Fruit fly (Drosophila melanogaster) whole organism, adult: ENCODE measurements around the gene Dab.

Experiments
- CG11617 ChIP-seq: fragments of 200-800 bp; sonication (Bioruptor generic); optimal IDR thresholded peaks from 2 replicates; lab custom pipeline; 2017; ENCODE audit warnings: mild to moderate bottlenecking, missing biosample characterization, missing genetic modification reagents, missing genetic modification characterization
- CG12768 ChIP-seq: fragments of 200-800 bp; sonication (Bioruptor generic); optimal IDR thresholded peaks from 2 replicates; lab custom pipeline; 2017; ENCODE audit warnings: missing biosample characterization, missing genetic modification characterization, mild to moderate bottlenecking, moderate library complexity, missing genetic modification reagents
- CG14711 ChIP-seq: fragments of 200-800 bp; sonication (Bioruptor generic); optimal IDR thresholded peaks from 2 replicates; lab custom pipeline; 2018; ENCODE audit warnings: missing biosample characterization, mild to moderate bottlenecking, missing genetic modification characterization, moderate library complexity
- CG1620 ChIP-seq: fragments of 200-800 bp; sonication (Bioruptor generic); optimal IDR thresholded peaks from 2 replicates; lab custom pipeline; 2016; ENCODE audit warnings: missing biosample characterization, missing genetic modification characterization
- CG33017 ChIP-seq: fragments of 200-800 bp; sonication (Bioruptor generic); optimal IDR thresholded peaks from 2 replicates; lab custom pipeline; 2018; ENCODE audit warnings: missing biosample characterization, mild to moderate bottlenecking, missing genetic modification characterization, moderate library complexity
- CG5204 ChIP-seq: fragments of 200-800 bp; sonication (Bioruptor generic); optimal IDR thresholded peaks from 2 replicates; lab custom pipeline; 2016; ENCODE audit warnings: missing biosample characterization, missing genetic modification characterization
- CG7045 ChIP-seq: fragments of 200-800 bp; sonication (Bioruptor generic); optimal IDR thresholded peaks from 2 replicates; lab custom pipeline; 2017; ENCODE audit warnings: missing biosample characterization, mild to moderate bottlenecking, missing genetic modification characterization
- CG7101 ChIP-seq: fragments of 200-800 bp; sonication (Bioruptor generic); optimal IDR thresholded peaks from 2 replicates; lab custom pipeline; 2018; ENCODE audit warnings: missing biosample characterization, mild to moderate bottlenecking, missing genetic modification characterization, moderate library complexity
- Clk ChIP-seq: fragments of 200-800 bp; sonication (Bioruptor generic); optimal IDR thresholded peaks from 2 replicates; lab custom pipeline; 2017; ENCODE audit warnings: missing biosample characterization, missing genetic modification characterization
- Crg-1 ChIP-seq: fragments of 200-800 bp; sonication (Bioruptor generic); optimal IDR thresholded peaks from 2 replicates; lab custom pipeline; 2016; ENCODE audit warnings: missing biosample characterization, missing genetic modification characterization
- Hr96 ChIP-seq: fragments of 200-800 bp; sonication (Bioruptor generic); optimal IDR thresholded peaks from 2 replicates; lab custom pipeline; 2016; ENCODE audit warnings: missing biosample characterization, missing genetic modification characterization
- Mnt ChIP-seq: fragments of 200-800 bp; sonication (Bioruptor generic); optimal IDR thresholded peaks from 2 replicates; lab custom pipeline; 2016; ENCODE audit warnings: missing biosample characterization, mild to moderate bottlenecking, missing genetic modification characterization
- bab1 ChIP-seq: fragments of 200-800 bp; sonication (Bioruptor generic); optimal IDR thresholded peaks from 3 replicates; lab custom pipeline; 2019; ENCODE audit warnings: missing biosample characterization, mild to moderate bottlenecking, missing genetic modification characterization, moderate library complexity
- cic ChIP-seq: fragments of 200-800 bp; sonication (Bioruptor generic); optimal IDR thresholded peaks from 2 replicates; lab custom pipeline; 2017; ENCODE audit warnings: missing biosample characterization, mild to moderate bottlenecking, missing genetic modification characterization, moderate library complexity
- cnc ChIP-seq, 2 experiments: fragments of >200 bp; optimal IDR thresholded peaks; 2 replicates each; lab custom pipeline; 2017
- kay ChIP-seq: fragments of 200-800 bp; sonication (Bioruptor generic); peaks from one replicate; lab custom pipeline; 2016; ENCODE audit warnings: missing biosample characterization, missing genetic modification characterization, borderline replicate concordance
- ovo ChIP-seq: fragments of 200-800 bp; sonication (Bioruptor generic); optimal IDR thresholded peaks from 2 replicates; lab custom pipeline; 2016; ENCODE audit warnings: missing biosample characterization, missing genetic modification characterization
- pad ChIP-seq: fragments of 200-800 bp; sonication (Bioruptor generic); optimal IDR thresholded peaks from 3 replicates; lab custom pipeline; 2017; ENCODE audit warnings: missing biosample characterization, missing genetic modification characterization, mild to moderate bottlenecking, moderate library complexity, missing genetic modification reagents
- tj ChIP-seq: fragments of 200-800 bp; sonication (Bioruptor generic); optimal IDR thresholded peaks from 3 replicates; lab custom pipeline; 2017; ENCODE audit warnings: missing biosample characterization, mild to moderate bottlenecking, missing genetic modification characterization, moderate library complexity
- toe ChIP-seq: fragments of 200-800 bp; sonication (Bioruptor generic); optimal IDR thresholded peaks from 2 replicates; lab custom pipeline; 2016; ENCODE audit warnings: missing biosample characterization, missing genetic modification characterization

The Dab gene

DNA sequence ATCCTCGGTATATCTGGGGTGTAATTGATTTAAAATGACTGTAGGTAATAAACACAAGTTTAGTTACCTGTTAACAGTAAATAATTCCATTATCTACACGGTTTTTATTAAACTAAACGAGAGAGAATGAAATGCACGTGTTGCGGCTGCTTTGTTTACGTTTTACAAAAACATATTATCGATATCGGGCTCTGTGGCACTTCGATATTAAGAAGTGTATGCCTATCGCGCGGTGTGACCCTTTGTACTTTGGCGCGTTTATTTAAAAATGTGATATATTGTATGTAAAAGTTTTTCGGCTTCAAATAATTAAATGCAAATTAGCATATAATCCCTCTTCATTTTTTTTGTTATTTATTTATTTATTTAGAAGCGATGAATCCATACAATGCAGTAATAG is 18.7 kb downstream of the Dab start, which contains the start of gene Dbp73D:
Gene Dbp73D, minus strand, starts transcription at position 174 of the 400 bp plus-strand sequence.
- TF ChIP-seq Mnt (GFP tag; lab: Kevin White, UChicago) (peak; percentile 98), cic (no peak), bab1 (GFP tag; lab: Kevin White, UChicago) (peak; percentile 29), kay (peak; percentile 25)

DNA sequence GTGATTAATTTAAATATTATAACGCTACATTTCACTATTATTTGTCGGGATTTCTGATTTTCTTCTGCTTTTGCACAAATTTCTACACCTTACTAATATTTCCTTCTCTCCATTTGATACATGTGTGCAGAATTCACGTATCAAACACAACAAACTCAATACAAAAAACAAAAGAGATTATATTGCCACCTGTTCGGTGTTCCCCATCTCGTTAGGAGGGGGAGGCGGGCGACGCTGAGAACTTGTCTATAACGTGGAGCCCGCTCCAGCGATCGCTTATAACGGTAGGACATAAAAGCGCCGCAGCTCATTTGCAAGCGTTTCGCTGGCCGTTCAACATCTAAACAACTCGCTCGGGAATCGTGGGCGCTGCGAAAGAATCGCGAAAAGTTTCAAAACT is 21.3 kb downstream of the Dab start, which contains the start of gene CG9701:
Gene CG9701, plus strand, starts transcription at position 301 of the 400 bp plus-strand sequence.
- TF ChIP-seq kay: peak; percentile 35
- TF ChIP-seq toe (GFP tag; lab: Kevin White, UChicago): no peak

DNA sequence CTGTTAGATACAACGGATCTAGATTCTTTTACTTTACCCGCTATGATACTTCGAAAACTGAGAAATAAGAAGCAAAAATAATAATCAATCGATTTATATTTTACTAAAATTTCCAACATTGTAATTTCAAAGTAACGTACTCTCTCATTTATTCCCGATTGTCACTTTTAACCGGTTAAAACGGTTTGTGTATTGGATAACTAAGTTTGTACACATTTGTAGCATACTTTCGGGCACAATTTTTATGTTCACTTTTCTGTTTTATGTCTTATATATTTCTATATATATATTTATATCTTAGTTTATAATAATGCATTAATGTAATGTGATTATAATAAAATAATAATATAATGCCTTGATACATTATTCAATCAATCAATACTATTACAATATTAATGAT is 29.7 kb downstream of the Dab start:
- TF ChIP-seq bab1 (GFP tag; lab: Kevin White, UChicago) (no peak), CG7101 (tag; lab: Kevin White, UChicago) (no peak), CG14711 (no peak), toe (GFP tag; lab: Kevin White, UChicago) (no peak)

DNA sequence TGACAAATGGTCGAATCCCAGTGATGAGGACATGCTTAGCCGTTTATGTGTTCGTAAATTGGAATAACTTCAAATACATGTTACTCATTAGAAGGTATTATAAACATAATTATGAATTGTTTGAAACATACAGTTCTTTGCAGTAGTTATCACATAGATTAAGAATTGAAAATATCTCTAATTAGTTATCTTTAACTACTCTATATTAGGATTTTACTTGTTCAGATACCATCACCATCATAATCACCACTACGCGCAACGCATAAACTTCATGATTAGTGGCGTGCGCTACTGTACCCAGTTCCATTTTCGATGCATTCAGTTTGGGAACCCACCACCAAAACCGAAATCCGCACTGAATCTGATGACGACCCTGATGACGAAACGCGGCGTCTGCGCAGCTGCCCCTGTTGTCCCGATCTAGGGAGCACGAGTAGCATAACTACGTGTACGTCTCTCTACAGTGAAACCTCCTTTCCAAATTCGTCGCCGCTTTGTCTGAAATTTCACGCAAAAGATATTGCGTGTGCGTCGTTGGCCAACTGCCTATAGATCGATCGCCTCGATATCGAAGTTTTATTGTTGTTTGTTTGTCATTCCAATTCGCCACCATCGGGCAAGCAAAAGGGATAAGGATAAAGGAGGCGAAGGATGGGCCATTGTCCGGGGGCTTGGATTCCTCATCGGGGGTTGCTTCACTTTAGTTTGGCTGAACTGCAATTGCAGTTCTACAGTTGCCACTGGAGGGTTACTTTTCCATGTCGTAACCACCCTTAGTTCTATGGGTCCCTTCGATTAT is 32.2 kb downstream of the Dab start:
- TF ChIP-seq CG12768 (GFP tag; lab: Kevin White, UChicago): no peak
- no peak for TF ChIP-seq CG33017 (tag; lab: Kevin White, UChicago)
- TF ChIP-seq Mnt (GFP tag; lab: Kevin White, UChicago): no peak
- TF ChIP-seq CG7045 (GFP tag; lab: Kevin White, UChicago): no peak
- no peak for TF ChIP-seq Clk (GFP tag; lab: Kevin White, UChicago)
- TF ChIP-seq kay: no peak
- TF ChIP-seq CG7101 (tag; lab: Kevin White, UChicago): no peak
- TF ChIP-seq cic: no peak
- no peak for TF ChIP-seq CG5204

DNA sequence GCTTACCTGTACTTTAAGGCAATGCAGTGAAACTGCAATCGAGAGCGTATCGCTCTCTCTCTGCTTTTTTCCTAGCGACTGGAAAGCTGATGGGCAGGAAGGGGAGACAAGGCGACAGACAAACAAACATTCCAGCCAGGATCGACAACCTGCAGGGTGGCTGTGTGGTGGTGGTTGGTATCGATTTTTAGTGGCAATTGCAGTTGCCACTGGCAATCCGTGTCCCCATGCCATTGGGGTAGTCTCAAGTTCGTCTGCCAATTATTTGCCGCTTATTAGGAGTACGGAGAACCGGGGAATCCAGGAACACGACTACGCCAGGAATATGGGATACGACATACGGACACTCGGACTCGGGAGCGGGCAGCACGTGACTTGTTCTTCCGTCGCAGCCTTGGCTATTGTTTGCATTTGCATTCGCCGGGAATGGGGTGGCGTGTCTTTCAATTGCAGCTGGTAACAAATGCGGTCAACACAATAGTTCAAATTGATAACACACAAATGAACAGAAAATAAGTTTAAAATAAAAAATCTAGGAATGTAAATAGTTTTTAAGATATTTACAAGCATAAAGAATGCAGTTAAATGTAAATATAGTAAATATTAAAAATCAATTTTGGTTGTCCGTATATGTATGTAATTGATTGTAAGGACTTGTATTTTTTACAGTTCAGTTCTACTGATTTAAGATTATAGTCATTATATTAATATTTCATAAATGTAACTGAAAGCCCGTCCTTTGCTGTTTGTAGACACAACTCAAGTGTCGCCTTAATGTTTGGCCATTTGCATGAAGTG is 34.9 kb downstream of the Dab start:
- TF ChIP-seq bab1 (GFP tag; lab: Kevin White, UChicago) (no peak), Mnt (GFP tag; lab: Kevin White, UChicago) (no peak)

DNA sequence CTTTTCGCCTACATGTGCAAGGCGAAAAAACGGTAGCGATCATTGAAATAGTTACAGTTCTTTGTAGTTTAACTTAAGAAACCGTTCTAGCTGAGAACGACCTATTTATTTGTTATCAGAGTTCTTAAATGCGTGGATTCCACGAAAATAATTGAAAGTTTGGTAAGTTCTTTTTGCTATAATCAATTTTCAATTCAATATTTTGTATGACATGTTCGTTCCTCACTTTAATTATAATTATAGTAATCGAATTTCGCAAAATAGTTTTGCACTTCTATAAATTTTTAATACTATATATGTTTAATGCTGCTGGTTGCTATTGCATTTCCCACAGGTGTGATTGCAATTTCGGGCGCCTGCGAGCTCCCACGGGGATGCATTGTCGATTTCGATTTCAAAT is 36.4 kb downstream of the Dab start:
- no peak for TF ChIP-seq CG7101 (tag; lab: Kevin White, UChicago)
- no peak for TF ChIP-seq Crg-1
- no peak for TF ChIP-seq CG1620 (GFP tag; lab: Kevin White, UChicago)
- no peak for TF ChIP-seq CG33017 (tag; lab: Kevin White, UChicago)
- no peak for TF ChIP-seq CG11617 (GFP tag; lab: Kevin White, UChicago)
- no peak for TF ChIP-seq CG12768 (GFP tag; lab: Kevin White, UChicago)
- TF ChIP-seq tj (GFP tag; lab: Kevin White, UChicago): no peak
- TF ChIP-seq Mnt (GFP tag; lab: Kevin White, UChicago): no peak
- TF ChIP-seq cic: no peak
- TF ChIP-seq ovo (GFP tag; lab: Kevin White, UChicago): no peak
- TF ChIP-seq toe (GFP tag; lab: Kevin White, UChicago): no peak
- TF ChIP-seq CG5204: no peak
- no peak for TF ChIP-seq kay
- TF ChIP-seq CG7045 (GFP tag; lab: Kevin White, UChicago): no peak
- TF ChIP-seq bab1 (GFP tag; lab: Kevin White, UChicago): no peak
- TF ChIP-seq Hr96: no peak
- TF ChIP-seq cnc (optimal IDR thresholded peaks at IDR 0.05; lab: Kevin White, UChicago): no peak

DNA sequence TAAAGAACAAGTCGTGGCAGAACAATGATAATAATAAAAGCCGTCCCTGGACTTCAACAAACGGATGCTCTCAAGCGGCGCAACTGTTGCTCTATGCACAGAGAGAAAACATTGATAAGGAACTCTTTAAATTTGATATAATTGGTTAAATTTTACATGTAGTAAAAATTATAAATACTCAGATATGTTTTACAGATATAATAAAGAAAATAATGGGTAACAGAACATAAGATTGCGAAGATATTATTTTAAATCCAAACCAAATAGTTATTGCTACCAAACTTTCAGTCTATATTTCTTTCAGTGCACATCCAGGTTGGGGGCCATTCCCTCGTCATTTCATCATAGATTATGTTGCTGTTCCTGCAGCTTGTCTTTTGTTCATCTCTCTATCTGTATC is 37.8 kb downstream of the Dab start:
- TF ChIP-seq Hr96 (no peak), bab1 (GFP tag; lab: Kevin White, UChicago) (no peak), CG5204 (no peak), CG33017 (tag; lab: Kevin White, UChicago) (no peak), CG11617 (GFP tag; lab: Kevin White, UChicago) (no peak), cnc (optimal IDR thresholded peaks at IDR 0.05; lab: Kevin White, UChicago) (no peak), CG1620 (GFP tag; lab: Kevin White, UChicago) (no peak), Mnt (GFP tag; lab: Kevin White, UChicago) (no peak), tj (GFP tag; lab: Kevin White, UChicago) (no peak), Clk (GFP tag; lab: Kevin White, UChicago) (no peak), pad (GFP tag; lab: Kevin White, UChicago) (no peak), CG14711 (no peak), toe (GFP tag; lab: Kevin White, UChicago) (no peak), cic (no peak), CG12768 (GFP tag; lab: Kevin White, UChicago) (no peak), CG7045 (GFP tag; lab: Kevin White, UChicago) (no peak), ovo (GFP tag; lab: Kevin White, UChicago) (no peak), kay (no peak), CG7101 (tag; lab: Kevin White, UChicago) (no peak)
